Fruit fly (Drosophila melanogaster) whole organism, embryonic: ENCODE data around the gene PXo.

Experiments
- Bgb ChIP-seq: fragments of 200-800 bp; sonication (Bioruptor generic); IDR thresholded peaks from 2 replicates; pipeline ENCODE4 v1.3.6; 2022; ENCODE audit warnings: missing biosample characterization, missing genetic modification characterization; ENCODE audit not compliant: partially characterized antibody
- C15 ChIP-seq: fragments of 200-800 bp; sonication (Bioruptor generic); IDR thresholded peaks from 3 replicates; pipeline ENCODE4 v1.3.6; 2022; ENCODE audit warnings: missing biosample characterization, missing genetic modification characterization
- CG10274 ChIP-seq: fragments of 200-800 bp; sonication (Bioruptor generic); optimal IDR thresholded peaks from 3 replicates; lab custom pipeline; 2017; ENCODE audit warnings: missing biosample characterization, mild to moderate bottlenecking, missing genetic modification characterization
- CG10366 ChIP-seq: fragments of 200-800 bp; sonication (Bioruptor generic); IDR thresholded peaks from 2 replicates; pipeline ENCODE4 v1.3.6; 2022; ENCODE audit warnings: missing biosample characterization, missing genetic modification characterization
- CG10462 ChIP-seq: fragments of 200-800 bp; sonication (Bioruptor generic); optimal IDR thresholded peaks from 2 replicates; lab custom pipeline; 2016; ENCODE audit warnings: missing biosample characterization, missing genetic modification characterization
- CG10654 ChIP-seq: fragments of 200-800 bp; sonication (Bioruptor generic); optimal IDR thresholded peaks from 2 replicates; lab custom pipeline; 2016; ENCODE audit warnings: missing biosample characterization, missing genetic modification characterization
- CG1792 ChIP-seq: fragments of 200-800 bp; sonication (Bioruptor generic); optimal IDR thresholded peaks from 2 replicates; lab custom pipeline; 2016; ENCODE audit warnings: missing biosample characterization, missing genetic modification characterization
- CG18476 ChIP-seq: fragments of 200-800 bp; sonication (Bioruptor generic); optimal IDR thresholded peaks from 2 replicates; lab custom pipeline; 2016; ENCODE audit warnings: missing biosample characterization, mild to moderate bottlenecking, missing genetic modification characterization
- CG30431 ChIP-seq: fragments of 200-800 bp; sonication (Bioruptor generic); optimal IDR thresholded peaks from 2 replicates; lab custom pipeline; 2017; ENCODE audit warnings: missing biosample characterization, missing genetic modification characterization
- CG31365 ChIP-seq: fragments of 200-800 bp; sonication (Bioruptor generic); optimal IDR thresholded peaks from 2 replicates; lab custom pipeline; 2018; ENCODE audit warnings: missing biosample characterization, mild to moderate bottlenecking, missing genetic modification characterization
- CG32532 ChIP-seq: fragments of 200-800 bp; sonication (Bioruptor generic); IDR thresholded peaks from 2 replicates; pipeline ENCODE4 v1.3.6; 2022; ENCODE audit warnings: missing biosample characterization, missing genetic modification characterization
- CG3407 ChIP-seq: fragments of 200-800 bp; sonication (Bioruptor generic); optimal IDR thresholded peaks from 2 replicates; lab custom pipeline; 2018; ENCODE audit warnings: missing biosample characterization, mild to moderate bottlenecking, missing genetic modification characterization
- CG3838 ChIP-seq: fragments of 200-800 bp; sonication (Bioruptor generic); optimal IDR thresholded peaks from 3 replicates; lab custom pipeline; 2016; ENCODE audit warnings: missing biosample characterization, missing genetic modification characterization
- CG3995 ChIP-seq: fragments of 200-800 bp; sonication (Bioruptor generic); optimal IDR thresholded peaks from 3 replicates; lab custom pipeline; 2016; ENCODE audit warnings: missing biosample characterization, missing genetic modification characterization
- CG4360 ChIP-seq: fragments of 200-800 bp; sonication (Bioruptor generic); IDR thresholded peaks from 2 replicates; pipeline ENCODE4 v1.3.6; 2022; ENCODE audit warnings: missing biosample characterization, missing genetic modification characterization
- CG43689 ChIP-seq: fragments of 200-800 bp; sonication (Bioruptor generic); IDR thresholded peaks from 2 replicates; pipeline ENCODE4 v1.3.6; 2022; ENCODE audit warnings: missing biosample characterization, missing genetic modification characterization
- CG6689 ChIP-seq: fragments of 200-800 bp; sonication (Bioruptor generic); IDR thresholded peaks from 2 replicates; pipeline ENCODE4 v1.3.6; 2022; ENCODE audit warnings: missing biosample characterization, missing genetic modification characterization
- CG6854 ChIP-seq: fragments of 200-800 bp; sonication (Bioruptor generic); optimal IDR thresholded peaks from 3 replicates; lab custom pipeline; 2017; ENCODE audit warnings: missing biosample characterization, mild to moderate bottlenecking, missing genetic modification characterization
- CG8478 ChIP-seq: fragments of >200 bp; optimal IDR thresholded peaks from 2 replicates; lab custom pipeline; 2018
- CG9817 ChIP-seq: fragments of 200-800 bp; sonication (Bioruptor generic); optimal IDR thresholded peaks from 2 replicates; lab custom pipeline; 2018; ENCODE audit warnings: missing biosample characterization, mild to moderate bottlenecking, missing genetic modification characterization, moderate library complexity
- Deaf1 ChIP-seq: fragments of 200-800 bp; optimal IDR thresholded peaks from 3 replicates; lab custom pipeline; 2019; ENCODE audit warnings: missing biosample characterization, mild to moderate bottlenecking, missing genetic modification characterization, moderate library complexity
- Dfd ChIP-seq, 2 experiments: fragments of >200 bp; optimal IDR thresholded peaks; 2 replicates each; lab custom pipeline; 2017; ENCODE audit warnings: missing biosample characterization in 2 of 2, missing genetic modification characterization in 2 of 2
- Ets65A ChIP-seq: fragments of 200-800 bp; sonication (Bioruptor generic); peaks from one replicate; lab custom pipeline; 2016; ENCODE audit warnings: missing biosample characterization, missing genetic modification characterization
- H15 ChIP-seq: fragments of 200-800 bp; sonication (Bioruptor generic); IDR thresholded peaks from 3 replicates; pipeline ENCODE4 v1.3.6; 2022; ENCODE audit warnings: missing biosample characterization, missing genetic modification characterization
- HLH3B ChIP-seq: fragments of 200-800 bp; sonication (Bioruptor generic); IDR thresholded peaks from 2 replicates; pipeline ENCODE4 v1.3.6; 2022; ENCODE audit warnings: missing biosample characterization, missing genetic modification characterization
- HLHmδ ChIP-seq: fragments of 200-800 bp; sonication (Bioruptor generic); optimal IDR thresholded peaks from 2 replicates; lab custom pipeline; 2018; ENCODE audit warnings: missing biosample characterization, mild to moderate bottlenecking, missing genetic modification characterization, moderate library complexity
- Hr78 ChIP-seq, 2 experiments: fragments of 200-800 bp in 1 of 2; fragments of >200 bp in 1 of 2; sonication (Bioruptor generic) in 1 of 2; optimal IDR thresholded peaks; 2 replicates each; lab custom pipeline; 2017 to 2019; ENCODE audit warnings: missing biosample characterization in 2 of 2, missing genetic modification characterization in 2 of 2, mild to moderate bottlenecking in 1 of 2, moderate library complexity in 1 of 2
- Meics ChIP-seq: fragments of 200-800 bp; sonication (Bioruptor generic); optimal IDR thresholded peaks from 2 replicates; lab custom pipeline; 2017; ENCODE audit warnings: missing biosample characterization, mild to moderate bottlenecking, missing genetic modification characterization
- Neu2 ChIP-seq: fragments of 200-800 bp; sonication (Bioruptor generic); optimal IDR thresholded peaks from 3 replicates; lab custom pipeline; 2016; ENCODE audit warnings: missing biosample characterization, missing genetic modification characterization, borderline replicate concordance
- Side ChIP-seq: fragments of 200-800 bp; sonication (Bioruptor generic); optimal IDR thresholded peaks from 2 replicates; lab custom pipeline; 2016; ENCODE audit warnings: missing biosample characterization, missing genetic modification characterization
- Sin3A ChIP-seq: fragments of >200 bp; optimal IDR thresholded peaks from 2 replicates; lab custom pipeline; 2018
- Six4 ChIP-seq: fragments of 200-800 bp; sonication (Bioruptor generic); optimal IDR thresholded peaks from 2 replicates; lab custom pipeline; 2016; ENCODE audit warnings: missing biosample characterization, missing genetic modification characterization
- crc ChIP-seq: fragments of 200-800 bp; sonication (Bioruptor generic); optimal IDR thresholded peaks from 2 replicates; lab custom pipeline; 2016; ENCODE audit warnings: missing biosample characterization, missing genetic modification characterization
- dimm ChIP-seq: fragments of 200-800 bp; sonication (Bioruptor generic); IDR thresholded peaks from 2 replicates; pipeline ENCODE4 v1.3.6; 2022; ENCODE audit warnings: missing biosample characterization, missing genetic modification characterization
- dysf ChIP-seq: fragments of 200-800 bp; sonication (Bioruptor generic); IDR thresholded peaks from 3 replicates; pipeline ENCODE4 v1.3.6; 2022; ENCODE audit warnings: missing biosample characterization, missing genetic modification characterization
- fd102C ChIP-seq: fragments of 200-800 bp; sonication (Bioruptor generic); optimal IDR thresholded peaks from 2 replicates; lab custom pipeline; 2018; ENCODE audit warnings: missing biosample characterization, mild to moderate bottlenecking, missing genetic modification characterization, moderate library complexity
- fd64A ChIP-seq: fragments of 200-800 bp; sonication (Bioruptor generic); optimal IDR thresholded peaks from 3 replicates; lab custom pipeline; 2018; ENCODE audit warnings: missing biosample characterization, mild to moderate bottlenecking, missing genetic modification characterization
- fu2 ChIP-seq: fragments of 200-800 bp; sonication (Bioruptor generic); optimal IDR thresholded peaks from 2 replicates; lab custom pipeline; 2016; ENCODE audit warnings: missing biosample characterization, missing genetic modification characterization
- gcm2 ChIP-seq: fragments of 200-800 bp; sonication (Bioruptor generic); optimal IDR thresholded peaks from 2 replicates; lab custom pipeline; 2016; ENCODE audit warnings: missing biosample characterization, missing genetic modification characterization
- gem ChIP-seq: fragments of 200-800 bp; sonication (Bioruptor generic); optimal IDR thresholded peaks from 2 replicates; lab custom pipeline; 2019; ENCODE audit warnings: missing biosample characterization, mild to moderate bottlenecking, missing genetic modification characterization, moderate library complexity
- ham ChIP-seq: fragments of 200-800 bp; sonication (Bioruptor generic); IDR thresholded peaks from 2 replicates; pipeline ENCODE4 v1.3.6; 2022; ENCODE audit warnings: missing biosample characterization, missing genetic modification characterization
- kay ChIP-seq: fragments of 200-800 bp; sonication (Bioruptor generic); optimal IDR thresholded peaks from 2 replicates; lab custom pipeline; 2016; ENCODE audit warnings: missing biosample characterization, missing genetic modification characterization
- ken ChIP-seq: fragments of 200-800 bp; sonication (Bioruptor generic); IDR thresholded peaks from 3 replicates; pipeline ENCODE4 v1.3.6; 2022; ENCODE audit warnings: missing biosample characterization, missing genetic modification characterization
- nau ChIP-seq: fragments of 200-800 bp; sonication (Bioruptor generic); optimal IDR thresholded peaks from 3 replicates; lab custom pipeline; 2017; ENCODE audit warnings: missing biosample characterization, mild to moderate bottlenecking, missing genetic modification characterization, missing genetic modification reagents
- nom ChIP-seq: fragments of 200-800 bp; sonication (Bioruptor generic); optimal IDR thresholded peaks from 2 replicates; lab custom pipeline; 2017; ENCODE audit warnings: missing biosample characterization, missing genetic modification characterization, mild to moderate bottlenecking, moderate library complexity, missing genetic modification reagents
- peb ChIP-seq: fragments of 200-800 bp; sonication (Bioruptor generic); IDR thresholded peaks from 2 replicates; pipeline ENCODE4 v1.3.6; 2022; ENCODE audit warnings: missing biosample characterization, missing genetic modification characterization
- ro ChIP-seq: fragments of 200-800 bp; sonication (Bioruptor generic); IDR thresholded peaks from 2 replicates; pipeline ENCODE4 v1.3.6; 2022; ENCODE audit warnings: missing biosample characterization, missing genetic modification characterization
- slou ChIP-seq: fragments of 200-800 bp; sonication (Bioruptor generic); optimal IDR thresholded peaks from 3 replicates; lab custom pipeline; 2016; ENCODE audit warnings: missing biosample characterization, missing genetic modification characterization
- sob ChIP-seq: fragments of 200-800 bp; sonication (Bioruptor generic); IDR thresholded peaks from 2 replicates; pipeline ENCODE4 v1.3.6; 2022; ENCODE audit warnings: missing biosample characterization, missing genetic modification characterization
- zen2 ChIP-seq: fragments of 200-800 bp; sonication (Bioruptor generic); IDR thresholded peaks from 3 replicates; pipeline ENCODE4 v1.3.6; 2022; ENCODE audit warnings: missing biosample characterization, missing genetic modification characterization; ENCODE audit not compliant: partially characterized antibody

Gene PXo

DNA sequence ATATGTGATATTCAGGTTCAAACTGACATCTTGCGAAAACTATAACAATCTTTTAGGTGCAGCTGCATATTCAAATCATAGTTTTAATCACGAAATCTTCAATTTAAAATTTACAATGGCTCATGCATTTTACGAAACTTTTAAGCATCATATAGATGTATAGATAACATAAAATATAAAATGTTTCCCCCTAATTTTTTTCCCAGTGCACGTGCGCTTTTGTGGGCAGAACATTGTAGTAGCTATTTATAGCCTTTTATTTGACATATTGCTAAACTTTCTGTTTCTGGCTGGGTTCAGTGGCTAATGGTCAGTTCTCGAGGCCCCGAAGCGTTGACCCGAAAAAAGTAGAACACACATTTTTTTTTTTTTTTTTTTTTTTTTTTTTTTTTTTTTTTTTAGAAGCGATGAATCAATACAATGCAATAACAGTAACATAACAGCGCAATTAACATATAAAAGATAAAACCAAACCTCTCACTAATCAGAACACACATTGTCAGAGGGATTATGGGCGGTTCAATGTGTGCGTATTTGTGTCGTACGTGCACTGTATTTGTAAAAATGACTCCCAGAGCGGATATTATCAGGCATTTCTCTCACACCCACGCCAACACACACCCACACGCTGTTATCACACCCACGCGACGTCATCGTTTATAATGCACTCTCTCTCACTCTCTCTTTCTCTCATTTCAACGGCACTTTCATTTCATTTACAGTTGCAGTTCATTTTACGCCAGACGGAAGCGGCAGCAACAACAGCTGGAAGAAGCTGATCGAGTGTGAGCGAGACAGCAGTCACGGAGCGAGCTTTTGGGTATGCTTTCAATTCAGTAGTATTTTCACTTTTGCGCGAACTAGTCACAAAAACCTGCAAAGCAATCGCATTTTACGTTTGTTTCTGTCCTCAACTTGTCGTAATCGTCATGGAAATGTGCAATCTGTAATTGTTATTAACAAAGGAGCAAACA, 5.2 kb upstream of the PXo start (continued):
- TF ChIP-seq dimm: no peak
- TF ChIP-seq Meics (GFP tag; lab: Kevin White, UChicago): peak; percentile 13
- TF ChIP-seq CG31365 (tag; lab: Kevin White, UChicago): no peak
- TF ChIP-seq CG10654 (GFP tag; lab: Kevin White, UChicago): no peak
- TF ChIP-seq HLH3B: 0 out of 2 replicates have a peak, but pooled peaks have one; percentile 21
- TF ChIP-seq CG3995: peak; percentile 73
- TF ChIP-seq CG4360: peak; percentile 65
- peak; percentile 20 for TF ChIP-seq fd64A (GFP tag; lab: Kevin White, UChicago)
- TF ChIP-seq CG6689: 0 out of 2 replicates have a peak, but pooled peaks have one; percentile 10
- no peak for TF ChIP-seq CG30431 (GFP tag; lab: Kevin White, UChicago)
- TF ChIP-seq CG10274 (GFP tag; lab: Kevin White, UChicago): no peak
- TF ChIP-seq ken: no peak
- no peak for TF ChIP-seq CG1792 (GFP tag; lab: Kevin White, UChicago)
- TF ChIP-seq dysf (GFP tag; lab: Robert Waterston, UW): peak; percentile 52; the same call in 2 of the 3 replicates
- no peak for TF ChIP-seq H15 (GFP tag; lab: Robert Waterston, UW)
- TF ChIP-seq gem: peak; percentile 81
- TF ChIP-seq nau (GFP tag; lab: Kevin White, UChicago): no peak
- TF ChIP-seq CG18476 (GFP tag; lab: Kevin White, UChicago): no peak
- no peak for TF ChIP-seq Ets65A (GFP tag; lab: Kevin White, UChicago)
- no peak for TF ChIP-seq CG32532 (GFP tag; lab: Robert Waterston, UW)
- TF ChIP-seq sob: peak; percentile 27; the same call in 1 of the 2 replicates
- TF ChIP-seq CG9817: peak; percentile 2
- TF ChIP-seq CG3407: peak; percentile 18
- no peak for TF ChIP-seq gcm2 (GFP tag; lab: Kevin White, UChicago)
- peak; percentile 4 for TF ChIP-seq crc (GFP tag; lab: Kevin White, UChicago)
- TF ChIP-seq slou (GFP tag; lab: Kevin White, UChicago): no peak
- no peak for TF ChIP-seq kay
- 0 out of 2 replicates have a peak, but pooled peaks have one; percentile 30 for TF ChIP-seq CG43689
- no peak for TF ChIP-seq Deaf1 (tag; lab: Kevin White, UChicago)
- no peak for TF ChIP-seq Dfd (GFP tag; optimal IDR thresholded peaks at IDR 0.05; lab: Kevin White, UChicago)
- TF ChIP-seq CG10462 (GFP tag; lab: Kevin White, UChicago): peak; percentile 17
- peak; percentile 34 for TF ChIP-seq CG8478 (lab: Kevin White, UChicago)
- TF ChIP-seq zen2: no peak
- peak; percentile 46 for TF ChIP-seq nom (GFP tag; lab: Kevin White, UChicago)
- peak; percentile 28 for TF ChIP-seq Six4
- no peak for TF ChIP-seq CG3838 (GFP tag; lab: Kevin White, UChicago)
- no peak for TF ChIP-seq Sin3A (lab: Kevin White, UChicago)
- peak; percentile 16 for TF ChIP-seq Side (GFP tag; lab: Kevin White, UChicago)
- TF ChIP-seq peb (GFP tag; lab: Robert Waterston, UW): no peak
- TF ChIP-seq fd102C (GFP tag; lab: Kevin White, UChicago): no peak
- TF ChIP-seq Neu2 (GFP tag; lab: Kevin White, UChicago): no peak
- TF ChIP-seq Hr78 (GFP tag; optimal IDR thresholded peaks at IDR 0.05; lab: Kevin White, UChicago): peak in 1 of 2 experiments; percentile 97
- no peak; the same call in 1 of the 2 replicates for TF ChIP-seq Bgb (GFP tag; lab: Robert Waterston, UW)
- peak; percentile 1 for TF ChIP-seq fu2 (GFP tag; lab: Kevin White, UChicago)
- TF ChIP-seq ham (GFP tag; lab: Robert Waterston, UW): no peak
- no peak for TF ChIP-seq ro (GFP tag; lab: Robert Waterston, UW)
- no peak for TF ChIP-seq CG6854 (GFP tag; lab: Kevin White, UChicago)
- no peak for TF ChIP-seq C15 (GFP tag; lab: Robert Waterston, UW)
- peak; percentile 5 for TF ChIP-seq HLHmδ (GFP tag; lab: Kevin White, UChicago)
- TF ChIP-seq CG10366 (GFP tag; lab: Robert Waterston, UW): peak; percentile 44
